Worm (Caenorhabditis elegans) whole organism, L4/young adult: ENCODE data around the gene rhr-2.

Source experiments
- W03F9.2 ChIP-seq: fragments of 150-350 bp; optimal IDR thresholded peaks from 2 replicates; lab custom pipeline; 2014; ENCODE audit warnings: missing biosample characterization, missing genetic modification characterization
- him-1 ChIP-seq: sonication (generic microtip); optimal IDR thresholded peaks from 2 replicates; lab custom pipeline; 2016; ENCODE audit warnings: missing genotype, missing genetic modification reagents, missing genetic modification characterization, missing compliant biosample characterization

DNA sequence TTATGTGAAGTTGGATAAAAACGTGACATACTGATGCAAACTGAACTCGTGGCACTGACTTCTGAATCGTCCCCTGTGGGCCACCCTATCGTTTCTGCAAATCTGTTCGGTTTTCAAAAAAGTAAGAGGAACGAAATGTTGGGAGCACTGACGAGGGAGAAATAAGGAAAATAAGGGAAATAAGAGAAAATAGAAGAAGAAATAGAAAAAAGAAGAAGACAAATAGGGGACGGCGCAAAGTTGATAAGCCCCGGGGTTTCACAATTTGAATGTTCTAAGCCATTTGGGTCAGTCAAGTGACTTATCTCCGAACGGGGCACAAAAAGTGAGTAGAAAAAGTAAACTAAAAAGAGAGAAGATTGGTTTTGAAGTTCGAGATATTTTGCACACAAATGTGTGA, 34.4 kb downstream of the rhr-2 start, which contains the start of gene W05E10.5:
- TF ChIP-seq him-1 (tag; lab: Kevin White, UChicago) (no peak), W03F9.2 (tag; lab: Kevin White, UChicago) (no peak)
